Worm (Caenorhabditis elegans) whole organism, L3 larva: Measurements from ENCODE around the gene let-653.

Experiments
- ZK546.5 ChIP-seq: sonication (generic microtip); optimal IDR thresholded peaks from 2 replicates; lab custom pipeline; 2017; ENCODE audit warnings: missing biosample characterization, missing genetic modification characterization
- aly-2 ChIP-seq: fragments of 150-350 bp; optimal IDR thresholded peaks from 2 replicates; lab custom pipeline; 2014; ENCODE audit warnings: missing biosample characterization, missing genetic modification characterization
- ama-1 ChIP-seq: fragments of 150-350 bp; optimal IDR thresholded peaks from 2 replicates; lab custom pipeline; 2018
- elt-1 ChIP-seq: fragments of 150-350 bp; optimal IDR thresholded peaks from 2 replicates; lab custom pipeline; 2014; ENCODE audit warnings: missing biosample characterization, missing genetic modification characterization
- lin-39 ChIP-seq: fragments of 150-350 bp; optimal IDR thresholded peaks from 2 replicates; lab custom pipeline; 2018; ENCODE audit warnings: missing biosample characterization, missing genetic modification reagents, missing genetic modification characterization
- nhr-237 ChIP-seq: fragments of 150-350 bp; optimal IDR thresholded peaks from 2 replicates; lab custom pipeline; 2014; ENCODE audit warnings: missing biosample characterization, missing genetic modification characterization
- nhr-76 ChIP-seq: fragments of 150-350 bp; sonication (generic microtip); optimal IDR thresholded peaks from 5 replicates; lab custom pipeline; 2014; ENCODE audit warnings: missing biosample characterization, missing genetic modification characterization
- skn-1 ChIP-seq: fragments of 150-350 bp; optimal IDR thresholded peaks from 2 replicates; lab custom pipeline; 2014; ENCODE audit warnings: missing biosample characterization, missing genetic modification characterization

- TF ChIP-seq nhr-237 (tag; lab: Kevin White, UChicago) (no peak), lin-39 (tag; lab: Kevin White, UChicago) (no peak), elt-1 (tag; lab: Kevin White, UChicago) (no peak), skn-1 (tag; lab: Kevin White, UChicago) (no peak), nhr-76 (tag; lab: Kevin White, UChicago) (no peak), aly-2 (tag; lab: Kevin White, UChicago) (no peak), ZK546.5 (tag; lab: Kevin White, UChicago) (no peak), ama-1 (lab: Kevin White, UChicago) (no peak)
Observed at ce11 chrIV:11847771-11848312, 37.6 kb upstream of the let-653 start, which contains the start of the genes F38H4.6 and F38H4.4.
